Worm (Caenorhabditis elegans) whole organism, L1 larva: Measurements from ENCODE around the gene C43C3.4.

Experiments used
- Y116A8C.19 ChIP-seq: sonication (generic microtip); optimal IDR thresholded peaks from 2 replicates; lab custom pipeline; 2016; ENCODE audit warnings: missing compliant biosample characterization, missing genetic modification characterization, borderline replicate concordance
- ceh-82 ChIP-seq, 3 experiments: fragments of 150-350 bp in 1 of 3; sonication (generic microtip) in 2 of 3; optimal IDR thresholded peaks; 2 replicates each; lab custom pipeline; 2014 to 2017; ENCODE audit warnings: missing biosample characterization in 3 of 3, missing genetic modification characterization in 3 of 3
- elt-3 ChIP-seq, 6 experiments: fragments of 150-350 bp in 1 of 6; sonication (generic microtip); optimal IDR thresholded peaks; 2 replicates each; lab custom pipeline; 2017 to 2018; ENCODE audit warnings: missing biosample characterization in 6 of 6, missing genetic modification characterization in 6 of 6, inconsistent platforms in 1 of 6
- snpc-4 ChIP-seq: fragments of 150-350 bp; optimal IDR thresholded peaks from 2 replicates; lab custom pipeline; 2014; ENCODE audit warnings: missing biosample characterization, missing genetic modification characterization
- zag-1 ChIP-seq: fragments of 150-350 bp; optimal IDR thresholded peaks from 2 replicates; lab custom pipeline; 2014; ENCODE audit warnings: missing biosample characterization, missing genetic modification characterization
- ztf-11 ChIP-seq, 2 experiments: sonication (generic microtip); optimal IDR thresholded peaks; 2 replicates each; lab custom pipeline; 2016 to 2017; ENCODE audit warnings: missing genetic modification characterization in 2 of 2, missing biosample characterization in 1 of 2, missing compliant biosample characterization in 1 of 2

DNA sequence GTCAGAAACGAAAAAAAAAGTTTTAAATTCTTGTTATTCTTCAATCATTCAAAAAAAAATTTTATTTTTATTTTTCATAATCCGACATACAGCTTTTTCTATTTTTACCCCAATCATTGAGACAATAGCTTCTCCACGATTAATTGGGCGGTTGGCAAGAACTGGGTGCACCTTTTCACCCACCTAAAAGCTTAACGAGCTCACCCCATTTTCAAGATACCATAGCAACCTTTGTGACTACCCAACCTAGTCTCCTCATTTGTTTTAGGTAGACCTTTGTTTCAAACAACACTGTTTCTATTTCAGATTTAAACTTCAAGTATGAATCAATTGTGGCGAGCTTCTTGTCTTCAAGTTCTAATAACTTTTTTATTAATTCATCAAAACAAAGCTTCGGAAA lies 23.7 kb upstream of the C43C3.4 start, which contains the start of gene dyf-7:
- TF ChIP-seq ceh-82 (tag; optimal IDR thresholded peaks at IDR 0.05; lab: Kevin White, UChicago) (no peak), Y116A8C.19 (tag; lab: Kevin White, UChicago) (no peak), snpc-4 (no peak), elt-3 (tag; optimal IDR thresholded peaks at IDR 0.05; lab: Kevin White, UChicago) (no peak), zag-1 (tag; lab: Kevin White, UChicago) (no peak), ztf-11 (tag; optimal IDR thresholded peaks at IDR 0.05; lab: Kevin White, UChicago) (no peak)
